Worm (Caenorhabditis elegans): ENCODE results near the gene Y75B12B.11.

- TF ChIP-seq nhr-237 (tag; optimal IDR thresholded peaks at IDR 0.05) = no peak
- no peak for TF ChIP-seq unc-120 (tag; optimal IDR thresholded peaks at IDR 0.05; ENCODE audit: poor library complexity, severe bottlenecking)
- TF ChIP-seq snpc-4 (tag; optimal IDR thresholded peaks at IDR 0.05) = no peak
- TF ChIP-seq ztf-11 (tag; optimal IDR thresholded peaks at IDR 0.05) = no peak
- TF ChIP-seq blmp-1 (tag; optimal IDR thresholded peaks at IDR 0.05) = no peak
- TF ChIP-seq unc-62 (GFP tag; optimal IDR thresholded peaks at IDR 0.05) = no peak
- TF ChIP-seq nhr-28 (tag; optimal IDR thresholded peaks at IDR 0.05) = no peak
- TF ChIP-seq lin-13 (tag; optimal IDR thresholded peaks at IDR 0.05) = no peak
- TF ChIP-seq pha-4 (tag; optimal IDR thresholded peaks at IDR 0.05) = no peak
- no peak for TF ChIP-seq mep-1 (tag; optimal IDR thresholded peaks at IDR 0.05)
- TF ChIP-seq elt-1 (tag; optimal IDR thresholded peaks at IDR 0.05; ENCODE audit: borderline replicate concordance, insufficient read depth) = no peak
- TF ChIP-seq ceh-83 (GFP tag; optimal IDR thresholded peaks at IDR 0.05) = no peak
- no peak for TF ChIP-seq tbx-8 (GFP tag; optimal IDR thresholded peaks at IDR 0.05)
These were observed 8.7 kb downstream of the Y75B12B.11 start, which contains the start of gene Y75B12B.10 for ce11 chrV:15199768-15200167.
